Worm (Caenorhabditis elegans) whole organism, L1 larva: ENCODE measurements around the gene F45E1.5.

Experiments used
- aha-1 ChIP-seq: fragments of 150-350 bp; optimal IDR thresholded peaks from 2 replicates; lab custom pipeline; 2014; ENCODE audit warnings: missing biosample characterization, missing genetic modification characterization
- ama-1 ChIP-seq: fragments of 150-350 bp; optimal IDR thresholded peaks from 2 replicates; lab custom pipeline; 2014
- blmp-1 ChIP-seq: fragments of 150-350 bp; optimal IDR thresholded peaks from 2 replicates; lab custom pipeline; 2014; ENCODE audit warnings: missing biosample characterization, missing genetic modification characterization
- ceh-63 ChIP-seq: fragments of 200-800 bp; sonication (Bioruptor generic); optimal IDR thresholded peaks from 2 replicates; lab custom pipeline; 2018; ENCODE audit warnings: mild to moderate bottlenecking, missing genetic modification characterization, missing compliant biosample characterization
- ceh-88 ChIP-seq: fragments of 200-800 bp; sonication (Bioruptor generic); IDR thresholded peaks from 2 replicates; pipeline ENCODE4 v1.3.6; 2022; ENCODE audit warnings: missing genetic modification characterization, missing compliant biosample characterization
- ceh-90 ChIP-seq: sonication (generic microtip); optimal IDR thresholded peaks from 2 replicates; lab custom pipeline; 2016; ENCODE audit warnings: missing genetic modification characterization, missing compliant biosample characterization
- ces-1 ChIP-seq: fragments of 150-350 bp; optimal IDR thresholded peaks from 2 replicates; lab custom pipeline; 2014; ENCODE audit warnings: missing biosample characterization, missing genetic modification reagents, missing genetic modification characterization
- dpl-1 ChIP-seq, 3 experiments: fragments of 150-350 bp in 2 of 3; sonication (generic microtip) in 1 of 3; optimal IDR thresholded peaks; 2 replicates each; lab custom pipeline; 2014 to 2017; ENCODE audit warnings: missing biosample characterization in 3 of 3, missing genetic modification characterization in 3 of 3, missing genetic modification reagents in 3 of 3
- dsc-1 ChIP-seq: sonication (generic microtip); optimal IDR thresholded peaks from 2 replicates; lab custom pipeline; 2016; ENCODE audit warnings: mild to moderate bottlenecking, missing genetic modification characterization, missing compliant biosample characterization
- efl-3 ChIP-seq: fragments of 200-800 bp; sonication (Bioruptor generic); optimal IDR thresholded peaks from 2 replicates; lab custom pipeline; 2018; ENCODE audit warnings: mild to moderate bottlenecking, missing genetic modification characterization, missing compliant biosample characterization
- elt-3 ChIP-seq, 6 experiments: fragments of 150-350 bp in 1 of 6; sonication (generic microtip); optimal IDR thresholded peaks; 2 replicates each; lab custom pipeline; 2017 to 2018; ENCODE audit warnings: missing biosample characterization in 6 of 6, missing genetic modification characterization in 6 of 6, inconsistent platforms in 1 of 6
- ets-5 ChIP-seq: fragments of 200-800 bp; sonication (Bioruptor generic); IDR thresholded peaks from 2 replicates; pipeline ENCODE4 v1.3.6; 2022; ENCODE audit warnings: missing genetic modification characterization, missing compliant biosample characterization
- fkh-10 ChIP-seq: sonication (generic microtip); optimal IDR thresholded peaks from 2 replicates; lab custom pipeline; 2017; ENCODE audit warnings: missing biosample characterization, missing genetic modification reagents, missing genetic modification characterization
- fkh-8 ChIP-seq: sonication (generic microtip); optimal IDR thresholded peaks from 2 replicates; lab custom pipeline; 2016; ENCODE audit warnings: mild to moderate bottlenecking, missing genetic modification characterization, missing compliant biosample characterization
- grh-1 ChIP-seq: fragments of 200-800 bp; sonication (Bioruptor generic); IDR thresholded peaks from 2 replicates; pipeline ENCODE4 v1.3.6; 2022; ENCODE audit warnings: missing genetic modification reagents, missing genetic modification characterization, missing compliant biosample characterization
- hlh-17 ChIP-seq: fragments of 200-800 bp; sonication (Bioruptor generic); optimal IDR thresholded peaks from 2 replicates; lab custom pipeline; 2018; ENCODE audit warnings: missing genetic modification characterization, mild to moderate bottlenecking, missing compliant biosample characterization, moderate library complexity, borderline replicate concordance
- hlh-4 ChIP-seq: sonication (generic microtip); optimal IDR thresholded peaks from 2 replicates; lab custom pipeline; 2016; ENCODE audit warnings: mild to moderate bottlenecking, missing genetic modification characterization, missing compliant biosample characterization
- isw-1 ChIP-seq: fragments of 200-800 bp; sonication (Bioruptor generic); IDR thresholded peaks from 2 replicates; pipeline ENCODE4 v1.3.6; 2022; ENCODE audit warnings: missing genetic modification characterization, missing compliant biosample characterization
- jun-1 ChIP-seq: fragments of 150-350 bp; optimal IDR thresholded peaks from 2 replicates; lab custom pipeline; 2014; ENCODE audit warnings: missing biosample characterization, missing genetic modification reagents, missing genetic modification characterization
- lin-13 ChIP-seq: fragments of 150-350 bp; optimal IDR thresholded peaks from 2 replicates; lab custom pipeline; 2014; ENCODE audit warnings: missing biosample characterization, missing genetic modification reagents, missing genetic modification characterization
- lin-14 ChIP-seq: fragments of 200-800 bp; sonication (Bioruptor generic); optimal IDR thresholded peaks from 2 replicates; lab custom pipeline; 2018; ENCODE audit warnings: mild to moderate bottlenecking, missing genetic modification characterization, moderate library complexity, missing compliant biosample characterization
- lin-35 ChIP-seq, 2 experiments: fragments of 150-350 bp; optimal IDR thresholded peaks; 2 replicates each; lab custom pipeline; 2014; ENCODE audit warnings: missing biosample characterization in 2 of 2, missing genetic modification characterization in 2 of 2, missing genetic modification reagents in 2 of 2
- lir-3 ChIP-seq: sonication (generic microtip); optimal IDR thresholded peaks from 2 replicates; lab custom pipeline; 2016; ENCODE audit warnings: mild to moderate bottlenecking, missing genetic modification characterization, moderate library complexity, missing compliant biosample characterization; ENCODE audit not compliant: poor library complexity
- lsy-2 ChIP-seq, 2 experiments: fragments of 150-350 bp; optimal IDR thresholded peaks; 2 replicates each; lab custom pipeline; 2014; ENCODE audit warnings: missing biosample characterization in 2 of 2, missing genetic modification characterization in 2 of 2
- mab-9 ChIP-seq: fragments of 200-800 bp; sonication (Bioruptor generic); IDR thresholded peaks from 2 replicates; pipeline ENCODE4 v1.3.6; 2022; ENCODE audit warnings: missing genetic modification reagents, missing genetic modification characterization, missing compliant biosample characterization
- mdl-1 ChIP-seq, 2 experiments: fragments of 150-350 bp; optimal IDR thresholded peaks; 2 replicates each; lab custom pipeline; 2014 to 2017; ENCODE audit warnings: missing biosample characterization in 2 of 2, missing genetic modification characterization in 2 of 2, inconsistent platforms in 1 of 2
- mef-2 ChIP-seq: fragments of 150-350 bp; optimal IDR thresholded peaks from 2 replicates; lab custom pipeline; 2014; ENCODE audit warnings: missing biosample characterization, missing genetic modification characterization
- mep-1 ChIP-seq: fragments of 150-350 bp; optimal IDR thresholded peaks from 2 replicates; lab custom pipeline; 2014; ENCODE audit warnings: missing biosample characterization, missing genetic modification characterization
- nhr-11 ChIP-seq: fragments of 150-350 bp; optimal IDR thresholded peaks from 2 replicates; lab custom pipeline; 2014; ENCODE audit warnings: missing biosample characterization, missing genetic modification characterization
- nhr-19 ChIP-seq: fragments of 200-800 bp; sonication (Bioruptor generic); conservative IDR thresholded peaks from 2 replicates; pipeline ENCODE4 v1.3.6; 2022; ENCODE audit warnings: missing genetic modification characterization, missing compliant biosample characterization
- nhr-20 ChIP-seq: sonication (generic microtip); optimal IDR thresholded peaks from 2 replicates; lab custom pipeline; 2016; ENCODE audit warnings: mild to moderate bottlenecking, missing genetic modification characterization, missing compliant biosample characterization
- nhr-47 ChIP-seq: sonication (generic microtip); optimal IDR thresholded peaks from 2 replicates; lab custom pipeline; 2016; ENCODE audit warnings: mild to moderate bottlenecking, missing genetic modification characterization, moderate library complexity, missing compliant biosample characterization
- nhr-85 ChIP-seq: sonication (generic microtip); peaks from one replicate; lab custom pipeline; 2016; ENCODE audit warnings: missing genetic modification characterization, inconsistent platforms, missing compliant biosample characterization
- nhr-90 ChIP-seq: sonication (generic microtip); optimal IDR thresholded peaks from 2 replicates; lab custom pipeline; 2016; ENCODE audit warnings: mild to moderate bottlenecking, missing genetic modification characterization, missing compliant biosample characterization; ENCODE audit not compliant: poor library complexity
- pag-3 ChIP-seq: sonication (generic microtip); optimal IDR thresholded peaks from 2 replicates; lab custom pipeline; 2017; ENCODE audit warnings: missing genetic modification characterization, mild to moderate bottlenecking, missing compliant biosample characterization, antibody characterized with exemption, borderline replicate concordance; ENCODE audit not compliant: insufficient read depth
- rnt-1 ChIP-seq: sonication (generic microtip); optimal IDR thresholded peaks from 2 replicates; lab custom pipeline; 2016; ENCODE audit warnings: mild to moderate bottlenecking, missing genetic modification characterization, moderate library complexity, missing compliant biosample characterization
- sox-4 ChIP-seq: sonication (generic microtip); optimal IDR thresholded peaks from 2 replicates; lab custom pipeline; 2016; ENCODE audit warnings: missing genetic modification characterization, missing compliant biosample characterization
- sup-37 ChIP-seq: fragments of 200-800 bp; sonication (Bioruptor generic); optimal IDR thresholded peaks from 2 replicates; lab custom pipeline; 2018; ENCODE audit warnings: mild to moderate bottlenecking, missing genetic modification characterization, missing compliant biosample characterization
- swsn-7 ChIP-seq: sonication (generic microtip); optimal IDR thresholded peaks from 2 replicates; lab custom pipeline; 2016; ENCODE audit warnings: missing genetic modification characterization, missing compliant biosample characterization
- tlp-1 ChIP-seq: fragments of 150-350 bp; optimal IDR thresholded peaks from 2 replicates; lab custom pipeline; 2014; ENCODE audit warnings: missing biosample characterization, missing genetic modification characterization
- unc-30 ChIP-seq: sonication (generic microtip); optimal IDR thresholded peaks from 2 replicates; lab custom pipeline; 2017; ENCODE audit warnings: missing biosample characterization, missing genetic modification characterization
- unc-62 ChIP-seq: fragments of 150-350 bp; optimal IDR thresholded peaks from 2 replicates; lab custom pipeline; 2014; ENCODE audit warnings: missing biosample characterization, missing genetic modification reagents, missing genetic modification characterization
- unc-86 ChIP-seq: sonication (generic microtip); optimal IDR thresholded peaks from 2 replicates; lab custom pipeline; 2016; ENCODE audit warnings: missing genetic modification characterization, missing compliant biosample characterization
- unc-98 ChIP-seq: fragments of 200-800 bp; sonication (Bioruptor generic); IDR thresholded peaks from 2 replicates; pipeline ENCODE4 v1.3.6; 2022; ENCODE audit warnings: missing genetic modification characterization, missing compliant biosample characterization
- vab-15 ChIP-seq: sonication (generic microtip); optimal IDR thresholded peaks from 2 replicates; lab custom pipeline; 2017; ENCODE audit warnings: missing genotype, mild to moderate bottlenecking, missing genetic modification characterization, missing compliant biosample characterization
- zip-4 ChIP-seq: fragments of 200-800 bp; sonication (Bioruptor generic); optimal IDR thresholded peaks from 2 replicates; lab custom pipeline; 2018; ENCODE audit warnings: mild to moderate bottlenecking, missing genetic modification characterization, moderate library complexity, missing compliant biosample characterization

The F45E1.5 gene

ce11 chrX:7942675-7943074, 33.8 kb upstream of the F45E1.5 start:
- TF ChIP-seq sup-37 (GFP tag; lab: Kevin White, UChicago) (no peak), elt-3 (tag; optimal IDR thresholded peaks at IDR 0.05; lab: Kevin White, UChicago) (no peak), ama-1 (lab: Kevin White, UChicago) (no peak), hlh-4 (tag; lab: Kevin White, UChicago) (no peak), vab-15 (tag; lab: Kevin White, UChicago) (no peak), lin-35 (GFP tag; optimal IDR thresholded peaks at IDR 0.05; lab: Kevin White, UChicago) (no peak), nhr-90 (no peak), jun-1 (tag; lab: Kevin White, UChicago) (no peak), pag-3 (tag; lab: Kevin White, UChicago) (no peak)

- TF ChIP-seq lsy-2 (tag; optimal IDR thresholded peaks at IDR 0.05; lab: Kevin White, UChicago) (no peak), ces-1 (no peak), grh-1 (no peak), unc-98 (no peak), ceh-63 (GFP tag; lab: Kevin White, UChicago) (no peak), hlh-17 (no peak), nhr-90 (no peak)
These were observed 31.5 kb upstream of the F45E1.5 start, which contains the start of gene tnt-3 for ce11 chrX:7944999-7945398. tnt-3 (minus strand) TSS chrX:7945099.

- TF ChIP-seq ceh-88 (no peak), lin-14 (GFP tag; lab: Kevin White, UChicago) (peak; percentile 46), sox-4 (tag; lab: Kevin White, UChicago) (no peak), rnt-1 (tag; lab: Kevin White, UChicago) (peak; percentile 45), nhr-85 (tag; lab: Kevin White, UChicago) (no peak)
- TF ChIP-seq, all 84 proteins: peak for 2
These were observed 31.1 kb upstream of the F45E1.5 start for ce11 chrX:7945438-7945837.

- no peak for TF ChIP-seq tlp-1
- TF ChIP-seq jun-1 (tag; lab: Kevin White, UChicago), result peak; percentile 82
- TF ChIP-seq dpl-1 (GFP tag; optimal IDR thresholded peaks at IDR 0.05; lab: Kevin White, UChicago), result peak; percentile 41 to 52 (median 44)
- TF ChIP-seq efl-3 (GFP tag; lab: Kevin White, UChicago), result no peak
- TF ChIP-seq unc-62, result no peak
- TF ChIP-seq lir-3 (tag; lab: Kevin White, UChicago), result peak; percentile 70
- no peak for TF ChIP-seq ceh-90
- peak; percentile 96 for TF ChIP-seq nhr-47 (tag; lab: Kevin White, UChicago)
- TF ChIP-seq hlh-4 (tag; lab: Kevin White, UChicago), result peak; percentile 33
- peak; percentile 83; the same call in 1 of the 2 replicates for TF ChIP-seq mab-9
- peak; percentile 54; the same call in 1 of the 2 replicates for TF ChIP-seq grh-1
- TF ChIP-seq mdl-1 (tag; optimal IDR thresholded peaks at IDR 0.05; lab: Kevin White, UChicago), result peak in 1 of 2 experiments; percentile 97
- peak; percentile 97 for TF ChIP-seq unc-86 (tag; lab: Kevin White, UChicago)
- TF ChIP-seq nhr-20 (tag; lab: Kevin White, UChicago), result peak; percentile 96
- peak; percentile 99 for TF ChIP-seq fkh-8 (tag; lab: Kevin White, UChicago)
- peak; percentile 18 for TF ChIP-seq mef-2 (tag; lab: Kevin White, UChicago)
- TF ChIP-seq blmp-1 (tag; lab: Kevin White, UChicago), result peak; percentile 60
- TF ChIP-seq ets-5 (GFP tag; lab: Robert Waterston, UW), result no peak
- peak; percentile 57 for TF ChIP-seq fkh-10 (GFP tag; lab: Kevin White, UChicago)
- TF ChIP-seq swsn-7 (tag; lab: Kevin White, UChicago), result peak; percentile 91
- TF ChIP-seq lsy-2 (tag; optimal IDR thresholded peaks at IDR 0.05; lab: Kevin White, UChicago), result peak; percentile 83
- TF ChIP-seq nhr-11, result peak; percentile 82
- peak; percentile 86 for TF ChIP-seq nhr-19
- TF ChIP-seq dsc-1 (tag; lab: Kevin White, UChicago), result peak; percentile 98
- TF ChIP-seq sox-4 (tag; lab: Kevin White, UChicago), result peak; percentile 88
- peak; percentile 83 for TF ChIP-seq isw-1
- peak; percentile 63 for TF ChIP-seq sup-37 (GFP tag; lab: Kevin White, UChicago)
- TF ChIP-seq zip-4 (GFP tag; lab: Kevin White, UChicago), result peak; percentile 11
- TF ChIP-seq lin-13, result peak; percentile 89
- no peak for TF ChIP-seq unc-30 (tag; lab: Kevin White, UChicago)
- TF ChIP-seq aha-1 (tag; lab: Kevin White, UChicago), result peak; percentile 65
- peak; percentile 76 to 86 for TF ChIP-seq lin-35 (GFP tag; optimal IDR thresholded peaks at IDR 0.05; lab: Kevin White, UChicago)
- peak; percentile 88 for TF ChIP-seq mep-1 (tag; lab: Kevin White, UChicago)
These were observed 24.9 kb upstream of the F45E1.5 start for ce11 chrX:7951578-7951977.
